Fruit fly (Drosophila melanogaster) whole organism, prepupa: ENCODE data around the gene CG31141.

Source experiments
- CG10631 ChIP-seq: fragments of 200-800 bp; sonication (Bioruptor generic); optimal IDR thresholded peaks from 2 replicates; lab custom pipeline; 2016; ENCODE audit warnings: missing biosample characterization, missing genetic modification characterization
- CG10669 ChIP-seq: fragments of 200-800 bp; sonication (Bioruptor generic); optimal IDR thresholded peaks from 3 replicates; lab custom pipeline; 2018; ENCODE audit warnings: missing biosample characterization, mild to moderate bottlenecking, missing genetic modification characterization, moderate library complexity
- CG11902 ChIP-seq: fragments of 200-800 bp; sonication (Bioruptor generic); optimal IDR thresholded peaks from 3 replicates; lab custom pipeline; 2016; ENCODE audit warnings: missing biosample characterization, missing genetic modification characterization
- CG1621 ChIP-seq: fragments of 200-800 bp; sonication (Bioruptor generic); optimal IDR thresholded peaks from 3 replicates; lab custom pipeline; 2018; ENCODE audit warnings: missing biosample characterization, mild to moderate bottlenecking, missing genetic modification characterization
- CG16779 ChIP-seq: fragments of 200-800 bp; sonication (Bioruptor generic); optimal IDR thresholded peaks from 3 replicates; lab custom pipeline; 2017; ENCODE audit warnings: missing biosample characterization, mild to moderate bottlenecking, missing genetic modification characterization
- CG3032 ChIP-seq: fragments of 200-800 bp; optimal IDR thresholded peaks from 2 replicates; lab custom pipeline; 2019; ENCODE audit warnings: missing biosample characterization, mild to moderate bottlenecking, missing genetic modification characterization, moderate library complexity
- CG31627 ChIP-seq: fragments of 200-800 bp; sonication (Bioruptor generic); optimal IDR thresholded peaks from 3 replicates; lab custom pipeline; 2016; ENCODE audit warnings: missing biosample characterization, missing genetic modification characterization
- CG32006 ChIP-seq: fragments of 200-800 bp; sonication (Bioruptor generic); optimal IDR thresholded peaks from 3 replicates; lab custom pipeline; 2017; ENCODE audit warnings: missing biosample characterization, mild to moderate bottlenecking, missing genetic modification characterization
- CG3919 ChIP-seq: fragments of 200-800 bp; sonication (Bioruptor generic); optimal IDR thresholded peaks from 3 replicates; lab custom pipeline; 2016; ENCODE audit warnings: missing biosample characterization, missing genetic modification characterization
- CG4318 ChIP-seq: fragments of 200-800 bp; sonication (Bioruptor generic); optimal IDR thresholded peaks from 3 replicates; lab custom pipeline; 2017; ENCODE audit warnings: missing biosample characterization, mild to moderate bottlenecking, missing genetic modification characterization
- CG6276 ChIP-seq: fragments of 200-800 bp; sonication (Bioruptor generic); optimal IDR thresholded peaks from 2 replicates; lab custom pipeline; 2017; ENCODE audit warnings: missing biosample characterization, mild to moderate bottlenecking, missing genetic modification characterization
- CG6792 ChIP-seq: fragments of 200-800 bp; sonication (Bioruptor generic); optimal IDR thresholded peaks from 3 replicates; lab custom pipeline; 2016; ENCODE audit warnings: missing biosample characterization, missing genetic modification characterization
- CG6854 ChIP-seq: fragments of 200-800 bp; sonication (Bioruptor generic); optimal IDR thresholded peaks from 2 replicates; lab custom pipeline; 2017; ENCODE audit warnings: missing biosample characterization, mild to moderate bottlenecking, missing genetic modification characterization
- CG7368 ChIP-seq: fragments of 200-800 bp; sonication (Bioruptor generic); optimal IDR thresholded peaks from 3 replicates; lab custom pipeline; 2016; ENCODE audit warnings: missing biosample characterization, missing genetic modification characterization
- CG8319 ChIP-seq: fragments of 200-800 bp; sonication (Bioruptor generic); optimal IDR thresholded peaks from 3 replicates; lab custom pipeline; 2016; ENCODE audit warnings: missing biosample characterization, missing genetic modification characterization
- CG8632 ChIP-seq: fragments of 200-800 bp; sonication (Bioruptor generic); optimal IDR thresholded peaks from 3 replicates; lab custom pipeline; 2016; ENCODE audit warnings: missing biosample characterization, missing genetic modification characterization
- CG9139 ChIP-seq: fragments of 200-800 bp; sonication (Bioruptor generic); optimal IDR thresholded peaks from 3 replicates; lab custom pipeline; 2017; ENCODE audit warnings: missing biosample characterization, mild to moderate bottlenecking, missing genetic modification characterization
- Eip75B ChIP-seq: fragments of 200-800 bp; sonication (Bioruptor generic); optimal IDR thresholded peaks from 3 replicates; lab custom pipeline; 2016; ENCODE audit warnings: missing biosample characterization, missing genetic modification characterization
- Eip78C ChIP-seq: fragments of 200-800 bp; sonication (Bioruptor generic); peaks from one replicate; lab custom pipeline; 2016; ENCODE audit warnings: missing biosample characterization, missing genetic modification characterization
- Eip93F ChIP-seq: fragments of 200-800 bp; sonication (Bioruptor generic); optimal IDR thresholded peaks from 2 replicates; lab custom pipeline; 2016; ENCODE audit warnings: missing biosample characterization, mild to moderate bottlenecking, missing genetic modification characterization
- Ets21C ChIP-seq: fragments of 200-800 bp; sonication (Bioruptor generic); optimal IDR thresholded peaks from 3 replicates; lab custom pipeline; 2016; ENCODE audit warnings: missing biosample characterization, missing genetic modification characterization
- Ets96B ChIP-seq: fragments of 200-800 bp; optimal IDR thresholded peaks from 2 replicates; lab custom pipeline; 2019; ENCODE audit warnings: missing biosample characterization, mild to moderate bottlenecking, missing genetic modification characterization, moderate library complexity
- Gug ChIP-seq: fragments of 200-800 bp; sonication (Bioruptor generic); IDR thresholded peaks from 2 replicates; pipeline ENCODE4 v1.3.6; 2022; ENCODE audit warnings: missing biosample characterization, missing genetic modification characterization
- Hr38 ChIP-seq: sonication (Bioruptor generic); optimal IDR thresholded peaks from 2 replicates; lab custom pipeline; 2016; ENCODE audit warnings: missing biosample characterization, missing genetic modification characterization
- Hr39 ChIP-seq: fragments of 200-800 bp; sonication (Bioruptor generic); optimal IDR thresholded peaks from 2 replicates; lab custom pipeline; 2016; ENCODE audit warnings: missing biosample characterization, missing genetic modification characterization
- Lpt ChIP-seq: fragments of 200-800 bp; sonication (Bioruptor generic); optimal IDR thresholded peaks from 3 replicates; lab custom pipeline; 2016; ENCODE audit warnings: missing biosample characterization, missing genetic modification characterization
- Met ChIP-seq: fragments of 200-800 bp; sonication (Bioruptor generic); optimal IDR thresholded peaks from 3 replicates; lab custom pipeline; 2016; ENCODE audit warnings: missing biosample characterization, missing genetic modification characterization
- Smox ChIP-seq: fragments of 200-800 bp; sonication (Bioruptor generic); optimal IDR thresholded peaks from 3 replicates; lab custom pipeline; 2016; ENCODE audit warnings: missing biosample characterization, missing genetic modification characterization
- Sox102F ChIP-seq: fragments of 200-800 bp; sonication (Bioruptor generic); optimal IDR thresholded peaks from 2 replicates; lab custom pipeline; 2016; ENCODE audit warnings: missing biosample characterization, mild to moderate bottlenecking, missing genetic modification characterization
- Sox14 ChIP-seq: fragments of 200-800 bp; sonication (Bioruptor generic); optimal IDR thresholded peaks from 3 replicates; lab custom pipeline; 2016; ENCODE audit warnings: missing biosample characterization, missing genetic modification characterization
- Sox15 ChIP-seq: fragments of 200-800 bp; sonication (Bioruptor generic); optimal IDR thresholded peaks from 3 replicates; lab custom pipeline; 2016; ENCODE audit warnings: missing biosample characterization, missing genetic modification characterization
- achi ChIP-seq: fragments of 200-800 bp; sonication (Bioruptor generic); optimal IDR thresholded peaks from 3 replicates; lab custom pipeline; 2016; ENCODE audit warnings: missing biosample characterization, missing genetic modification characterization
- acj6 ChIP-seq: fragments of 200-800 bp; sonication (Bioruptor generic); optimal IDR thresholded peaks from 3 replicates; lab custom pipeline; 2016; ENCODE audit warnings: missing biosample characterization, missing genetic modification characterization
- cyc ChIP-seq: fragments of 200-800 bp; sonication (Bioruptor generic); optimal IDR thresholded peaks from 3 replicates; lab custom pipeline; 2016; ENCODE audit warnings: missing biosample characterization, missing genetic modification characterization
- dac ChIP-seq: fragments of 200-800 bp; sonication (Bioruptor generic); optimal IDR thresholded peaks from 2 replicates; lab custom pipeline; 2017; ENCODE audit warnings: missing biosample characterization, mild to moderate bottlenecking, missing genetic modification characterization
- dsx ChIP-seq: fragments of 200-800 bp; optimal IDR thresholded peaks from 3 replicates; lab custom pipeline; 2019; ENCODE audit warnings: missing biosample characterization, mild to moderate bottlenecking, missing genetic modification characterization, moderate library complexity; ENCODE audit not compliant: poor library complexity, severe bottlenecking
- eg ChIP-seq: fragments of 200-800 bp; sonication (Bioruptor generic); IDR thresholded peaks from 3 replicates; pipeline ENCODE4 v1.3.6; 2022; ENCODE audit warnings: missing biosample characterization, missing genetic modification characterization
- esn ChIP-seq: fragments of 200-800 bp; sonication (Bioruptor generic); optimal IDR thresholded peaks from 2 replicates; lab custom pipeline; 2016; ENCODE audit warnings: missing biosample characterization, mild to moderate bottlenecking, missing genetic modification characterization, moderate library complexity
- fd85E ChIP-seq: fragments of 200-800 bp; sonication (Bioruptor generic); optimal IDR thresholded peaks from 3 replicates; lab custom pipeline; 2016; ENCODE audit warnings: missing biosample characterization, missing genetic modification characterization
- fkh ChIP-seq: fragments of 200-800 bp; sonication (Bioruptor generic); optimal IDR thresholded peaks from 3 replicates; lab custom pipeline; 2017; ENCODE audit warnings: missing biosample characterization, mild to moderate bottlenecking, missing genetic modification characterization, moderate library complexity
- lz ChIP-seq: fragments of 200-800 bp; sonication (Bioruptor generic); optimal IDR thresholded peaks from 3 replicates; lab custom pipeline; 2016; ENCODE audit warnings: missing biosample characterization, missing genetic modification characterization
- pdm3 ChIP-seq: fragments of 200-800 bp; sonication (Bioruptor generic); optimal IDR thresholded peaks from 3 replicates; lab custom pipeline; 2016; ENCODE audit warnings: missing biosample characterization, missing genetic modification characterization
- salr ChIP-seq, 2 experiments: fragments of 200-800 bp; sonication (Bioruptor generic); optimal IDR thresholded peaks; 3 replicates each; lab custom pipeline; 2016 to 2018; ENCODE audit warnings: missing biosample characterization in 2 of 2, missing genetic modification characterization in 2 of 2, mild to moderate bottlenecking in 1 of 2
- ss ChIP-seq, 2 experiments: fragments of 200-800 bp; sonication (Bioruptor generic); optimal IDR thresholded peaks; 2 replicates in 1 of 2; 3 replicates in 1 of 2; lab custom pipeline; 2017 to 2018; ENCODE audit warnings: mild to moderate bottlenecking in 2 of 2, missing biosample characterization in 2 of 2, missing genetic modification characterization in 2 of 2, moderate library complexity in 1 of 2
- vri ChIP-seq: fragments of 200-800 bp; sonication (Bioruptor generic); optimal IDR thresholded peaks from 3 replicates; lab custom pipeline; 2016; ENCODE audit warnings: missing biosample characterization, mild to moderate bottlenecking, missing genetic modification characterization

CG31141 gene

DNA sequence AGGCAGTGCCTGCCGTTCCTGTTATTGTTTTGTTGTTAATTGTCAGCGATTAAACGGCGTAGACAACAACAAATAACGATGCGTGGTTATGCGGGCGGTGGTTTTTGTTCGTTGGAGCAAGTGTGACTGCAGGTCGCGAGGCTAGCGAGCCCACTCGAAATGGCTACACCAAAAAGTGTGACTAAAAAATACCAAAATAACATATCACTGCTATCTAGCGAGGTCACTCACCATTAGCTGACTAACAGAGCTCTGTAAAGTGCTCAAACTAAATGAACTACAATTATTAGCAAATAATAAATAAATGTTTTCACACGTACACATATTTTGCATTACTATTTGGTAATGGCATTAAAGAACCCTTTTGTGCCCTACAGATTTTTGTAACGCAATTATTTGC is 33.2 kb upstream of the CG31141 start, which contains the start of gene Pli (continued):
- TF ChIP-seq acj6 (GFP tag; lab: Kevin White, UChicago) (no peak), achi (GFP tag; lab: Kevin White, UChicago) (no peak), Smox (GFP tag; lab: Kevin White, UChicago) (no peak), Lpt (no peak), CG9139 (GFP tag; lab: Kevin White, UChicago) (peak; percentile 37)

DNA sequence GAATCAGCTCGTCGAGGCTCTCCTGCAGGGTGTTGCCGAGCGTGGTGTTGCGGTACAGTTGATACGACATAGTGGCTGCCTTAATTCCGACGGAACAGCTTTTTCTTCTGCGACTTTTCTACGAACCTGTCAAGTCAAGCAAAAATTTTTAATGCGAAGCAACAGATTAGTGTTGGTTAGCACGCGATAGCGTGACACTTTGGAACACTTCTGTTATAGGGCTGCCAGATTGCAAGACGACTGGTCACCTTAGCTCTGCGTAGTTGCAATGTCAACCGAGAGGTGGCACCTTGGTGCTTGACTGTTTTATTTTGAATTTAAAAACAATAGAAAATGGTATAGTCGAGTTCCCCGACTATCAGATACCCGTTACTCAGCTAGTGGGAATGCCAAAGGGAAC is 32.2 kb upstream of the CG31141 start, which contains the start of gene TfIIA-S:
TfIIA-S (minus strand) TSS at position 175 of the 400 bp plus-strand sequence.
- no peak for TF ChIP-seq Smox (GFP tag; lab: Kevin White, UChicago)
- no peak for TF ChIP-seq CG6276 (GFP tag; lab: Kevin White, UChicago)
- peak; percentile 71 for TF ChIP-seq CG3919 (GFP tag; lab: Kevin White, UChicago)
- peak; percentile 71 for TF ChIP-seq esn (GFP tag; lab: Kevin White, UChicago)
- TF ChIP-seq fd85E (GFP tag; lab: Kevin White, UChicago): no peak
- no peak for TF ChIP-seq CG32006
- TF ChIP-seq CG1621 (tag; lab: Kevin White, UChicago): peak; percentile 65
- peak in 1 of 2 experiments; percentile 34 for TF ChIP-seq salr (GFP tag; optimal IDR thresholded peaks at IDR 0.05; lab: Kevin White, UChicago)
- TF ChIP-seq Hr39: peak; percentile 63
- peak; percentile 55 for TF ChIP-seq CG10631 (GFP tag; lab: Kevin White, UChicago)
- no peak for TF ChIP-seq vri (GFP tag; lab: Kevin White, UChicago)
- TF ChIP-seq CG11902 (GFP tag; lab: Kevin White, UChicago): peak; percentile 51
- no peak for TF ChIP-seq Gug (GFP tag; lab: Robert Waterston, UW)
- TF ChIP-seq Met (GFP tag; lab: Kevin White, UChicago): no peak
- TF ChIP-seq Lpt: no peak
- peak; percentile 57 for TF ChIP-seq Sox14 (GFP tag; lab: Kevin White, UChicago)
- TF ChIP-seq eg (GFP tag; lab: Robert Waterston, UW): no peak
- no peak for TF ChIP-seq dsx (GFP tag; lab: Kevin White, UChicago)
- no peak for TF ChIP-seq CG10669 (GFP tag; lab: Kevin White, UChicago)
- peak; percentile 29 for TF ChIP-seq CG6854 (GFP tag; lab: Kevin White, UChicago)
- TF ChIP-seq pdm3 (GFP tag; lab: Kevin White, UChicago): no peak
- peak; percentile 74 for TF ChIP-seq cyc (GFP tag; lab: Kevin White, UChicago)
- TF ChIP-seq Eip93F (GFP tag; lab: Kevin White, UChicago): no peak
- peak; percentile 64 for TF ChIP-seq achi (GFP tag; lab: Kevin White, UChicago)
- TF ChIP-seq CG7368 (GFP tag; lab: Kevin White, UChicago): no peak
- peak; percentile 82 for TF ChIP-seq CG31627 (GFP tag; lab: Kevin White, UChicago)
- peak; percentile 59 for TF ChIP-seq Eip78C (GFP tag; lab: Kevin White, UChicago)
- TF ChIP-seq dac (GFP tag; lab: Kevin White, UChicago): no peak
- TF ChIP-seq ss (GFP tag; optimal IDR thresholded peaks at IDR 0.05; lab: Kevin White, UChicago): peak in 1 of 2 experiments; percentile 25
- no peak for TF ChIP-seq fkh (GFP tag; lab: Kevin White, UChicago)
- TF ChIP-seq Sox15 (GFP tag; lab: Kevin White, UChicago): peak; percentile 27
- TF ChIP-seq CG8319 (GFP tag; lab: Kevin White, UChicago): no peak
- TF ChIP-seq Ets96B: no peak
- TF ChIP-seq lz (GFP tag; lab: Kevin White, UChicago): peak; percentile 71
- TF ChIP-seq Hr38 (GFP tag; lab: Kevin White, UChicago): no peak
- TF ChIP-seq CG4318 (GFP tag; lab: Kevin White, UChicago): no peak
- no peak for TF ChIP-seq acj6 (GFP tag; lab: Kevin White, UChicago)
- TF ChIP-seq Eip75B (GFP tag; lab: Kevin White, UChicago): no peak
- no peak for TF ChIP-seq CG16779 (tag; lab: Kevin White, UChicago)
- TF ChIP-seq CG8632 (GFP tag; lab: Kevin White, UChicago): no peak
- TF ChIP-seq CG6792: peak; percentile 23
- TF ChIP-seq CG3032 (tag; lab: Kevin White, UChicago): no peak
- TF ChIP-seq Ets21C (GFP tag; lab: Kevin White, UChicago): peak; percentile 56
- TF ChIP-seq Sox102F: no peak
